Fruit fly (Drosophila melanogaster) whole organism, embryonic: ENCODE results near the gene syd.

Experiments used
- BtbVII ChIP-seq: fragments of 200-800 bp; sonication (Bioruptor generic); optimal IDR thresholded peaks from 3 replicates; lab custom pipeline; 2017; ENCODE audit warnings: missing biosample characterization, mild to moderate bottlenecking, missing genetic modification characterization
- CkIIα-i1 ChIP-seq: fragments of 200-800 bp; sonication (Bioruptor generic); IDR thresholded peaks from 2 replicates; pipeline ENCODE4 v1.3.6; 2022; ENCODE audit warnings: missing biosample characterization, missing genetic modification characterization
- Eip74EF ChIP-seq, 2 experiments: fragments of 200-800 bp in 1 of 2; fragments of >200 bp in 1 of 2; sonication (Bioruptor generic) in 1 of 2; optimal IDR thresholded peaks; 2 replicates each; lab custom pipeline; 2017 to 2019; ENCODE audit warnings: missing biosample characterization in 2 of 2, missing genetic modification characterization in 2 of 2, mild to moderate bottlenecking in 1 of 2, moderate library complexity in 1 of 2
- MTF-1 ChIP-seq: fragments of 200-800 bp; sonication (Bioruptor generic); optimal IDR thresholded peaks from 2 replicates; lab custom pipeline; 2018; ENCODE audit warnings: missing biosample characterization, mild to moderate bottlenecking, missing genetic modification characterization, borderline replicate concordance
- Med ChIP-seq: fragments of 200-800 bp; sonication (Bioruptor generic); peaks from one replicate; lab custom pipeline; 2016; ENCODE audit warnings: missing biosample characterization, missing genetic modification characterization, mild to moderate bottlenecking, inconsistent platforms, moderate library complexity
- btn ChIP-seq: fragments of 200-800 bp; sonication (Bioruptor generic); optimal IDR thresholded peaks from 2 replicates; lab custom pipeline; 2016; ENCODE audit warnings: missing biosample characterization, missing genetic modification characterization

DNA sequence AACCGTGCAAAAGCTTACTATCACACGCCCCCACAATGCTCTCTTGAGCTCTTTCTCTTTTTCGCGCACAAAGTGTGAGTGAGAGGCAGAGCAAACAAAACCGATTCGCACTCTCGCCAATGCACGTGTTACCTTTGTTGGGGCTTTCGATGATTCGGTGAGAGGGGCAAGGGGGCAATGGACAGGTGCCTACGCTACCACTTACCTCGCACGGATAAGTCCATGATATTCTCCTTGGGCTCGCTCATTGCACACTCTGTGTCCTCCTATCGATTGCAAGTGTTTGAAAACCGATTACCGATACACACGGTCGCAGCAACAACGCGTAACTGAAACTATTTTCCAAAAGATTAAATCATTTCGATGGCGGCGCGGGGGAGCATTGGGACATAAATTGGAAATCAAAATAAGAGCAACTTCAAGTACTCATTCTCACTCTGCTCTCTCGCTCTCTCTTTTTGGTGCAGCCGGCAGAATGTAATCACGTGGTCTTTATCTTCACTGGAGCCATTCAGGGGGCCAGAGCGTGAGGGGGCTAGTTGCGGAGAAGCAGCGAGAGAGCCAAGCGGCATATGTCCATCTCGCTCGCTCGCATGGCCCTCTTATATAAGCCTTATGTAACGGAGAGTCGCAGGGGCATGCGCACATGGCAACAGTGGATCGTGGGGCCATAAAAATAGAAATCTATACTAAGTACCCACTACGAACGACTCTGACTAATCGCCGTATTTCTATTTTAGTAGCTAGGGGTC, 68.7 kb downstream of the syd start, which contains the start of gene Pdp1:
- TF ChIP-seq MTF-1 (GFP tag; lab: Kevin White, UChicago) (no peak), CkIIα-i1 (GFP tag; lab: Robert Waterston, UW) (no peak), btn (GFP tag; lab: Kevin White, UChicago) (no peak), Eip74EF (GFP tag; optimal IDR thresholded peaks at IDR 0.05; lab: Kevin White, UChicago) (no peak), BtbVII (GFP tag; lab: Kevin White, UChicago) (peak; percentile 22), Med (GFP tag; lab: Kevin White, UChicago) (peak; percentile 85)
